Fruit fly (Drosophila melanogaster) whole organism, embryonic: ENCODE results near the gene Prp18.

Source experiments
- B-H1 ChIP-seq: fragments of 200-800 bp; sonication (Bioruptor generic); IDR thresholded peaks from 3 replicates; pipeline ENCODE4 v1.3.6; 2022; ENCODE audit warnings: missing biosample characterization, missing genetic modification characterization
- CG10267 ChIP-seq: fragments of 200-800 bp; sonication (Bioruptor generic); optimal IDR thresholded peaks from 2 replicates; lab custom pipeline; 2018; ENCODE audit warnings: missing biosample characterization, mild to moderate bottlenecking, missing genetic modification characterization, moderate library complexity
- CG11560 ChIP-seq: fragments of 200-800 bp; sonication (Bioruptor generic); IDR thresholded peaks from 3 replicates; pipeline ENCODE4 v1.3.6; 2022; ENCODE audit warnings: missing biosample characterization, missing genetic modification characterization
- CG12071 ChIP-seq: fragments of 200-800 bp; sonication (Bioruptor generic); optimal IDR thresholded peaks from 3 replicates; lab custom pipeline; 2018; ENCODE audit warnings: missing biosample characterization, mild to moderate bottlenecking, missing genetic modification characterization
- CG12299 ChIP-seq: fragments of 200-800 bp; sonication (Bioruptor generic); optimal IDR thresholded peaks from 2 replicates; lab custom pipeline; 2018; ENCODE audit warnings: missing biosample characterization, mild to moderate bottlenecking, missing genetic modification characterization
- CG1233 ChIP-seq: fragments of 200-800 bp; sonication (Bioruptor generic); optimal IDR thresholded peaks from 4 replicates; lab custom pipeline; 2018; ENCODE audit warnings: missing biosample characterization, mild to moderate bottlenecking, missing genetic modification characterization
- CG12391 ChIP-seq: fragments of 200-800 bp; sonication (Bioruptor generic); optimal IDR thresholded peaks from 3 replicates; lab custom pipeline; 2018; ENCODE audit warnings: missing biosample characterization, mild to moderate bottlenecking, missing genetic modification characterization, moderate library complexity
- CG12942 ChIP-seq: fragments of 200-800 bp; sonication (Bioruptor generic); optimal IDR thresholded peaks from 3 replicates; lab custom pipeline; 2016; ENCODE audit warnings: missing biosample characterization, missing genetic modification characterization
- CG13624 ChIP-seq: fragments of 200-800 bp; sonication (Bioruptor generic); optimal IDR thresholded peaks from 2 replicates; lab custom pipeline; 2016; ENCODE audit warnings: missing biosample characterization, missing genetic modification characterization
- CG14965 ChIP-seq: fragments of 200-800 bp; sonication (Bioruptor generic); optimal IDR thresholded peaks from 2 replicates; lab custom pipeline; 2016; ENCODE audit warnings: missing biosample characterization, missing genetic modification characterization, borderline replicate concordance
- CG17612 ChIP-seq: fragments of 200-800 bp; sonication (Bioruptor generic); IDR thresholded peaks from 2 replicates; pipeline ENCODE4 v1.3.6; 2022; ENCODE audit warnings: missing biosample characterization, missing genetic modification characterization
- CG30403 ChIP-seq: fragments of 200-800 bp; sonication (Bioruptor generic); optimal IDR thresholded peaks from 3 replicates; lab custom pipeline; 2016; ENCODE audit warnings: missing biosample characterization, missing genetic modification characterization
- CG31224 ChIP-seq: fragments of 200-800 bp; sonication (Bioruptor generic); IDR thresholded peaks from 2 replicates; pipeline ENCODE4 v1.3.6; 2022; ENCODE audit warnings: missing biosample characterization, missing genetic modification characterization
- CG5245 ChIP-seq: fragments of 200-800 bp; sonication (Bioruptor generic); optimal IDR thresholded peaks from 3 replicates; lab custom pipeline; 2016; ENCODE audit warnings: missing biosample characterization, missing genetic modification characterization
- CG5953 ChIP-seq: fragments of 200-800 bp; sonication (Bioruptor generic); IDR thresholded peaks from 2 replicates; pipeline ENCODE4 v1.3.6; 2022; ENCODE audit warnings: missing biosample characterization, missing genetic modification characterization
- CG6791 ChIP-seq: fragments of 200-800 bp; sonication (Bioruptor generic); IDR thresholded peaks from 3 replicates; pipeline ENCODE4 v1.3.6; 2022; ENCODE audit warnings: missing biosample characterization, missing genetic modification characterization; ENCODE audit not compliant: partially characterized antibody
- CG9817 ChIP-seq: fragments of 200-800 bp; sonication (Bioruptor generic); optimal IDR thresholded peaks from 2 replicates; lab custom pipeline; 2018; ENCODE audit warnings: missing biosample characterization, mild to moderate bottlenecking, missing genetic modification characterization, moderate library complexity
- CoRest ChIP-seq: fragments of 200-800 bp; sonication (Bioruptor generic); optimal IDR thresholded peaks from 3 replicates; lab custom pipeline; 2018; ENCODE audit warnings: missing biosample characterization, mild to moderate bottlenecking, missing genetic modification characterization, moderate library complexity
- D ChIP-seq, 2 experiments: fragments of 200-800 bp in 1 of 2; fragments of >200 bp in 1 of 2; sonication (Bioruptor generic) in 1 of 2; optimal IDR thresholded peaks; 2 replicates in 1 of 2; 3 replicates in 1 of 2; lab custom pipeline; 2017; ENCODE audit warnings: mild to moderate bottlenecking in 1 of 2, missing biosample characterization in 1 of 2, missing genetic modification characterization in 1 of 2, missing genetic modification reagents in 1 of 2
- D19A ChIP-seq: fragments of 200-800 bp; optimal IDR thresholded peaks from 3 replicates; lab custom pipeline; 2019; ENCODE audit warnings: missing biosample characterization, mild to moderate bottlenecking, missing genetic modification characterization, moderate library complexity
- Dip3 ChIP-seq: fragments of 200-800 bp; sonication (Bioruptor generic); optimal IDR thresholded peaks from 3 replicates; lab custom pipeline; 2016; ENCODE audit warnings: missing biosample characterization, missing genetic modification characterization
- Doc3 ChIP-seq: fragments of 200-800 bp; sonication (Bioruptor generic); IDR thresholded peaks from 3 replicates; pipeline ENCODE4 v1.3.6; 2022; ENCODE audit warnings: missing biosample characterization, missing genetic modification characterization; ENCODE audit not compliant: partially characterized antibody
- Ets97D ChIP-seq: fragments of 200-800 bp; sonication (Bioruptor generic); optimal IDR thresholded peaks from 3 replicates; lab custom pipeline; 2016; ENCODE audit warnings: missing biosample characterization, missing genetic modification characterization
- Lim3 ChIP-seq: fragments of 200-800 bp; sonication (Bioruptor generic); IDR thresholded peaks from 2 replicates; pipeline ENCODE4 v1.3.6; 2022; ENCODE audit warnings: missing biosample characterization, missing genetic modification characterization
- MBD-R2 ChIP-seq: fragments of 200-800 bp; sonication (Bioruptor generic); IDR thresholded peaks from 2 replicates; pipeline ENCODE4 v1.3.6; 2022; ENCODE audit warnings: missing biosample characterization, missing genetic modification characterization
- Rfx ChIP-seq: fragments of 200-800 bp; sonication (Bioruptor generic); IDR thresholded peaks from 2 replicates; pipeline ENCODE4 v1.3.6; 2022; ENCODE audit warnings: missing biosample characterization, missing genetic modification characterization
- Sin3A ChIP-seq: fragments of >200 bp; optimal IDR thresholded peaks from 2 replicates; lab custom pipeline; 2018
- Sry-δ ChIP-seq: fragments of 200-800 bp; sonication (Bioruptor generic); optimal IDR thresholded peaks from 2 replicates; lab custom pipeline; 2016; ENCODE audit warnings: missing biosample characterization, missing genetic modification characterization
- Stat92E ChIP-seq, 3 experiments: fragments of >200 bp in 2 of 3; fragments of 200-800 bp in 1 of 3; sonication (Bioruptor generic) in 1 of 3; optimal IDR thresholded peaks; 2 replicates each; lab custom pipeline; 2017 to 2019; ENCODE audit warnings: missing biosample characterization in 3 of 3, missing genetic modification characterization in 3 of 3, mild to moderate bottlenecking in 1 of 3, moderate library complexity in 1 of 3
- YL-1 ChIP-seq: fragments of 200-800 bp; sonication (Bioruptor generic); optimal IDR thresholded peaks from 3 replicates; lab custom pipeline; 2017; ENCODE audit warnings: missing biosample characterization, mild to moderate bottlenecking, missing genetic modification characterization
- aop ChIP-seq: fragments of 200-800 bp; sonication (Bioruptor generic); IDR thresholded peaks from 2 replicates; pipeline ENCODE4 v1.3.6; 2022; ENCODE audit warnings: missing biosample characterization, missing genetic modification characterization
- bowl ChIP-seq: fragments of 200-800 bp; sonication (Bioruptor generic); IDR thresholded peaks from 2 replicates; pipeline ENCODE4 v1.3.6; 2022; ENCODE audit warnings: missing biosample characterization, missing genetic modification characterization
- caup ChIP-seq: fragments of 200-800 bp; sonication (Bioruptor generic); optimal IDR thresholded peaks from 3 replicates; lab custom pipeline; 2017; ENCODE audit warnings: missing biosample characterization, mild to moderate bottlenecking, missing genetic modification characterization, moderate library complexity; ENCODE audit not compliant: severe bottlenecking
- croc ChIP-seq: fragments of 200-800 bp; sonication (Bioruptor generic); conservative IDR thresholded peaks from 3 replicates; pipeline ENCODE4 v1.3.6; 2022; ENCODE audit warnings: missing biosample characterization, missing genetic modification characterization
- dimm ChIP-seq: fragments of 200-800 bp; sonication (Bioruptor generic); IDR thresholded peaks from 2 replicates; pipeline ENCODE4 v1.3.6; 2022; ENCODE audit warnings: missing biosample characterization, missing genetic modification characterization
- dpn ChIP-seq, 2 experiments: fragments of 200-800 bp; sonication (Bioruptor generic); optimal IDR thresholded peaks; 3 replicates each; lab custom pipeline; 2016; ENCODE audit warnings: missing biosample characterization in 2 of 2, missing genetic modification characterization in 2 of 2
- ems ChIP-seq: fragments of 200-800 bp; sonication (Bioruptor generic); optimal IDR thresholded peaks from 3 replicates; lab custom pipeline; 2016; ENCODE audit warnings: missing biosample characterization, missing genetic modification characterization
- grn ChIP-seq: fragments of 200-800 bp; sonication (Bioruptor generic); optimal IDR thresholded peaks from 3 replicates; lab custom pipeline; 2017; ENCODE audit warnings: missing biosample characterization, missing genetic modification characterization
- ham ChIP-seq: fragments of 200-800 bp; sonication (Bioruptor generic); IDR thresholded peaks from 2 replicates; pipeline ENCODE4 v1.3.6; 2022; ENCODE audit warnings: missing biosample characterization, missing genetic modification characterization
- nerfin-1 ChIP-seq: fragments of 200-800 bp; sonication (Bioruptor generic); optimal IDR thresholded peaks from 3 replicates; lab custom pipeline; 2019; ENCODE audit warnings: missing biosample characterization, mild to moderate bottlenecking, missing genetic modification characterization, moderate library complexity
- nom ChIP-seq: fragments of 200-800 bp; sonication (Bioruptor generic); optimal IDR thresholded peaks from 2 replicates; lab custom pipeline; 2017; ENCODE audit warnings: missing biosample characterization, missing genetic modification characterization, mild to moderate bottlenecking, moderate library complexity, missing genetic modification reagents
- pb ChIP-seq: fragments of 200-800 bp; sonication (Bioruptor generic); optimal IDR thresholded peaks from 3 replicates; lab custom pipeline; 2016; ENCODE audit warnings: missing biosample characterization, missing genetic modification characterization
- phol ChIP-seq: fragments of 200-800 bp; sonication (Bioruptor generic); optimal IDR thresholded peaks from 3 replicates; lab custom pipeline; 2018; ENCODE audit warnings: missing biosample characterization, mild to moderate bottlenecking, missing genetic modification characterization, moderate library complexity
- row ChIP-seq: fragments of 200-800 bp; sonication (Bioruptor generic); IDR thresholded peaks from 3 replicates; pipeline ENCODE4 v1.3.6; 2022; ENCODE audit warnings: missing biosample characterization, missing genetic modification characterization
- stwl ChIP-seq: fragments of 200-800 bp; sonication (Bioruptor generic); optimal IDR thresholded peaks from 3 replicates; lab custom pipeline; 2018; ENCODE audit warnings: missing biosample characterization, mild to moderate bottlenecking, missing genetic modification characterization, moderate library complexity
- tap ChIP-seq: fragments of 200-800 bp; optimal IDR thresholded peaks from 3 replicates; lab custom pipeline; 2019; ENCODE audit warnings: missing biosample characterization, mild to moderate bottlenecking, missing genetic modification characterization, moderate library complexity
- tin ChIP-seq: fragments of 200-800 bp; sonication (Bioruptor generic); optimal IDR thresholded peaks from 3 replicates; lab custom pipeline; 2016; ENCODE audit warnings: missing biosample characterization, missing genetic modification characterization
- toy ChIP-seq: fragments of 200-800 bp; sonication (Bioruptor generic); IDR thresholded peaks from 2 replicates; pipeline ENCODE4 v1.3.6; 2022; ENCODE audit warnings: missing biosample characterization, missing genetic modification characterization
- trh ChIP-seq: fragments of 200-800 bp; sonication (Bioruptor generic); optimal IDR thresholded peaks from 2 replicates; lab custom pipeline; 2016; ENCODE audit warnings: missing biosample characterization, missing genetic modification characterization

The Prp18 gene

DNA sequence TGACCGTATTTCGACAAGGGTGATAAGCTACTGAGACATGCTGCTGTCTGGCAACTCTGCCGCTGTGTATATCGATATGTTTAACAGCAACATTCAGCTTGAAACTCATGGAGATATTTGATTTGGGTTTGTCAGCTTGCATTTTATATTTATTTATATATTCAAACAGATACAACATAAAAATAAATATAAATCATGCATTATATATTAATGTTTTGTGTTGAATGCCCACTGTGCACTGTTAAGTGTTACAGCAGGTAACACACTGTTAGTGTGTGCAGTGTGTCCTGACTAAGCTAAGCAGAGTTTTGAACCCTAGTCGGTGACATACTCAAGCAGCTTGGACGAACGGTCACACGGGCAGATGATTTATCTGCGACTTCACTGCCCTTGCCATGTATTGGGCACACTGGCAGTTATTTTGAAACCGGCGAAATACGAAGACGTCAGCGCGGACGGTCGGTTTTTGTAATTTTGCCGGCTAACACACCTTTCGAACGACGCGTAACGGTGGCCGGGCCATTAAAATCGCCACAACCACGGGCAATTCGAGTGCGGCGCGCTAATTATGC lies 47.4 kb downstream of the Prp18 start, which contains the start of the genes snRNP-U1-C and gukh (continued):
- TF ChIP-seq nom (GFP tag; lab: Kevin White, UChicago) (peak; percentile 45), Sry-δ (GFP tag; lab: Kevin White, UChicago) (peak; percentile 35), YL-1 (GFP tag; lab: Kevin White, UChicago) (peak; percentile 90), ems (peak; percentile 26), CG10267 (tag; lab: Kevin White, UChicago) (peak; percentile 83), pb (no peak), CG17612 (GFP tag; lab: Robert Waterston, UW) (peak; percentile 54), CG30403 (GFP tag; lab: Kevin White, UChicago) (peak; percentile 73), aop (GFP tag; lab: Robert Waterston, UW) (peak; percentile 58), CG31224 (GFP tag; lab: Robert Waterston, UW) (peak; percentile 75), CG5245 (GFP tag; lab: Kevin White, UChicago) (peak; percentile 60), Doc3 (GFP tag; lab: Robert Waterston, UW) (peak; percentile 59), CG13624 (peak; percentile 39), CG12942 (GFP tag; lab: Kevin White, UChicago) (peak; percentile 83), MBD-R2 (peak; percentile 86), tap (peak; percentile 80), dpn (GFP tag; optimal IDR thresholded peaks at IDR 0.05; lab: Kevin White, UChicago) (peak; percentile 40 to 84), trh (GFP tag; lab: Kevin White, UChicago) (peak; percentile 61), CG12071 (GFP tag; lab: Kevin White, UChicago) (no peak), bowl (GFP tag; lab: Robert Waterston, UW) (peak; percentile 49; the same call in 1 of the 2 replicates), croc (GFP tag; lab: Robert Waterston, UW) (peak; percentile 55; the same call in 1 of the 3 replicates), grn (GFP tag; lab: Kevin White, UChicago) (peak; percentile 25), nerfin-1 (tag; lab: Kevin White, UChicago) (peak; percentile 59), CG9817 (peak; percentile 89), B-H1 (GFP tag; lab: Robert Waterston, UW) (peak; percentile 54; the same call in 1 of the 3 replicates), tin (GFP tag; lab: Kevin White, UChicago) (peak; percentile 73), CG11560 (tag; lab: Robert Waterston, UW) (peak; percentile 68; the same call in 2 of the 3 replicates), dimm (GFP tag; lab: Robert Waterston, UW) (peak; percentile 53), D (optimal IDR thresholded peaks at IDR 0.05; lab: Kevin White, UChicago) (no peak), D (GFP tag; optimal IDR thresholded peaks at IDR 0.05; lab: Kevin White, UChicago) (peak; percentile 53), row (GFP tag; lab: Robert Waterston, UW) (peak; percentile 95), caup (GFP tag; lab: Kevin White, UChicago) (peak; percentile 74), CG14965 (GFP tag; lab: Kevin White, UChicago) (no peak), D19A (tag; lab: Kevin White, UChicago) (peak; percentile 57), CG6791 (GFP tag; lab: Robert Waterston, UW) (peak; percentile 39; the same call in 2 of the 3 replicates), Rfx (peak; percentile 90), CG5953 (GFP tag; lab: Robert Waterston, UW) (peak; percentile 85), Lim3 (GFP tag; lab: Robert Waterston, UW) (no peak), CoRest (tag; lab: Kevin White, UChicago) (peak; percentile 82), CG12391 (tag; lab: Kevin White, UChicago) (peak; percentile 92), CG12299 (tag; lab: Kevin White, UChicago) (peak; percentile 78), Ets97D (GFP tag; lab: Kevin White, UChicago) (peak; percentile 80), CG1233 (GFP tag; lab: Kevin White, UChicago) (peak; percentile 79), Stat92E (GFP tag; optimal IDR thresholded peaks at IDR 0.05; lab: Kevin White, UChicago) (peak in 1 of 3 experiments; percentile 70), toy (0 out of 2 replicates have a peak, but pooled peaks have one; percentile 33), Sin3A (lab: Kevin White, UChicago) (peak; percentile 63), ham (GFP tag; lab: Robert Waterston, UW) (no peak; the same call in 1 of the 2 replicates), stwl (tag; lab: Kevin White, UChicago) (peak; percentile 75), Dip3 (peak; percentile 43), phol (tag; lab: Kevin White, UChicago) (peak; percentile 79)
